Fruit fly (Drosophila melanogaster): ENCODE measurements around the gene CG3868.

CG3868 gene

DNA sequence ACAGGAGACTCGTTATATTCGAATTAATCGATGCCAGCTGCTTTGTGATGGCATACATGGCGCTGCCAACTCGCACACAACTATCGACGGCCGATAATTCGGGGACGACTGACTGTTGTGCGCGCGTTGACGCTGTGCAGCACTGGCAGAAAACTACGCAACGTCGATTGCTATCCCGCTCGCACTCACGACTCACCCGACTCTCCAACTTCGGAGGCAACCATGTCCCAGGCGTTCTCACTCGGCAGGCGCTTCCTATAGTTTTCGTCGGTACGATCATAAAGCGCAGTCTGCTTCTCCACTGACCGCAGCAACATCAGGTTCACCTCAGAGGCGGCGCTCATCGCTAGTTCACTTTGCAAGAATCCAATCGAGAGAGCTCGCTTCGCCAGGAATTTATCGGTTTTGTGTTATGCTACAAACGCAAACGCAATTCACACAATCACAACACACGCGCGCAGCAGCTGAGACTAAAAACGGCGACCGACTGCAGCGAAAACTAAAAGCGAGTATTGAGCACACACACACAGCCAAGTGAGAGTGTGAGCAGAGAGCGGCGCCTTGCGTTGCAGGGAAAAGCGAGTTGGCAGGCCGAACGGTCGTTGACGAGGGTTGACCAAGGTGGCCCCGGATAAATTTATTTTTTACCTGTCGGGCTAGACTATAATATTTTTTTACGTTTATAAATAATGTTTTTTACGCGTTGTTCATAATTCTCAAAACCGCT lies 7.1 kb upstream of the CG3868 start, which contains the start of gene stwl (continued):
- TF ChIP-seq CG31365 (tag; optimal IDR thresholded peaks at IDR 0.05) (peak; percentile 7), CG2116 (GFP tag; optimal IDR thresholded peaks at IDR 0.05) (peak; percentile 65), Elba2 (GFP tag; optimal IDR thresholded peaks at IDR 0.05) (peak; percentile 7), Doc3 (GFP tag; IDR thresholded peaks at IDR 0.05; ENCODE audit: partially characterized antibody) (peak; percentile 55), seq (GFP tag; IDR thresholded peaks at IDR 0.05) (no peak), Six4 (GFP tag; optimal IDR thresholded peaks at IDR 0.05) (peak; percentile 47), Mrtf (GFP tag; IDR thresholded peaks at IDR 0.05) (peak; percentile 63; the same call in 2 of the 3 replicates), Scr (GFP tag; IDR thresholded peaks at IDR 0.05; ENCODE audit: partially characterized antibody) (peak; percentile 76), sna (GFP tag; IDR thresholded peaks at IDR 0.05; ENCODE audit: partially characterized antibody) (peak; percentile 74), dmrt11E (tag; optimal IDR thresholded peaks at IDR 0.05) (no peak), tna (GFP tag; IDR thresholded peaks at IDR 0.05; ENCODE audit: partially characterized antibody) (peak; percentile 50), CG7963 (GFP tag; IDR thresholded peaks at IDR 0.05; ENCODE audit: partially characterized antibody) (peak; percentile 60; the same call in 2 of the 3 replicates), CG7372 (GFP tag; IDR thresholded peaks at IDR 0.05) (0 out of 2 replicates have a peak, but pooled peaks have one; percentile 22), CG4424 (GFP tag; optimal IDR thresholded peaks at IDR 0.05) (peak; percentile 36), Myb (GFP tag; optimal IDR thresholded peaks at IDR 0.05) (peak; percentile 73), CG13894 (tag; optimal IDR thresholded peaks at IDR 0.05) (peak; percentile 50), CG9437 (GFP tag; optimal IDR thresholded peaks at IDR 0.05) (peak; percentile 26), pzg (GFP tag; optimal IDR thresholded peaks at IDR 0.05) (peak; percentile 68), CG18764 (GFP tag; optimal IDR thresholded peaks at IDR 0.05) (peak; percentile 31), Opbp (GFP tag; IDR thresholded peaks at IDR 0.05; ENCODE audit: partially characterized antibody) (peak; percentile 85), Taf1 (GFP tag; IDR thresholded peaks at IDR 0.05) (peak; percentile 50; the same call in 1 of the 2 replicates), ems (GFP tag; optimal IDR thresholded peaks at IDR 0.05) (peak; percentile 39), CG11085 (GFP tag; IDR thresholded peaks at IDR 0.05) (peak; percentile 29; the same call in 1 of the 2 replicates), CG5180 (GFP tag; optimal IDR thresholded peaks at IDR 0.05) (peak; percentile 11), Hmx (GFP tag; optimal IDR thresholded peaks at IDR 0.05) (no peak), HmgD (GFP tag; optimal IDR thresholded peaks at IDR 0.05) (peak; percentile 71), vfl (GFP tag; optimal IDR thresholded peaks at IDR 0.05) (peak; percentile 47), chinmo (GFP tag; IDR thresholded peaks at IDR 0.05; ENCODE audit: partially characterized antibody) (0 out of 4 replicates have a peak, but pooled peaks have one; percentile 69), CG4854 (GFP tag; optimal IDR thresholded peaks at IDR 0.05) (peak; percentile 7), CG3281 (GFP tag; optimal IDR thresholded peaks at IDR 0.05) (no peak), cg (GFP tag; optimal IDR thresholded peaks at IDR 0.05) (no peak), Sry-δ (GFP tag; optimal IDR thresholded peaks at IDR 0.05) (peak; percentile 87), ken (GFP tag; IDR thresholded peaks at IDR 0.05) (peak; percentile 63; the same call in 2 of the 3 replicates), CG8944 (GFP tag; optimal IDR thresholded peaks at IDR 0.05) (peak; percentile 68), CG10959 (GFP tag; IDR thresholded peaks at IDR 0.05) (peak; percentile 46; the same call in 1 of the 2 replicates), CG8290 (GFP tag; optimal IDR thresholded peaks at IDR 0.05) (peak; percentile 89), CG8290 (tag; optimal IDR thresholded peaks at IDR 0.05) (peak; percentile 83 to 95), CG4328 (GFP tag; optimal IDR thresholded peaks at IDR 0.05) (peak; percentile 3), unpg (GFP tag; optimal IDR thresholded peaks at IDR 0.05) (peak; percentile 9), disco-r (GFP tag; optimal IDR thresholded peaks at IDR 0.05) (peak; percentile 2), Ada2b (GFP tag; IDR thresholded peaks at IDR 0.05) (0 out of 2 replicates have a peak, but pooled peaks have one; percentile 16), CG1529 (GFP tag; optimal IDR thresholded peaks at IDR 0.05) (no peak), CG4617 (GFP tag; optimal IDR thresholded peaks at IDR 0.05; ENCODE audit: borderline replicate concordance) (peak; percentile 57), BtbVII (GFP tag; optimal IDR thresholded peaks at IDR 0.05) (no peak), ara (GFP tag; IDR thresholded peaks at IDR 0.05) (0 out of 2 replicates have a peak, but pooled peaks have one; percentile 8), Fer1 (GFP tag; optimal IDR thresholded peaks at IDR 0.05) (peak; percentile 56), zen (tag; optimal IDR thresholded peaks at IDR 0.05) (peak; percentile 27), CG2120 (GFP tag; optimal IDR thresholded peaks at IDR 0.05) (peak; percentile 65)
